Fruit fly (Drosophila melanogaster): ENCODE data around the gene Dap160.

Gene Dap160

dm6 chr2L:21097850-21098249, 44.3 kb downstream of the Dap160 start:
- TF ChIP-seq brk (GFP tag; optimal IDR thresholded peaks at IDR 0.05): no peak
- no peak for TF ChIP-seq OdsH (GFP tag; optimal IDR thresholded peaks at IDR 0.05)
- TF ChIP-seq usp (GFP tag; optimal IDR thresholded peaks at IDR 0.05): no peak
- TF ChIP-seq h (GFP tag; optimal IDR thresholded peaks at IDR 0.05): no peak
- TF ChIP-seq rgr (GFP tag; optimal IDR thresholded peaks at IDR 0.05): no peak
- no peak for TF ChIP-seq GATAd (GFP tag; optimal IDR thresholded peaks at IDR 0.05)

- TF ChIP-seq dl (GFP tag; optimal IDR thresholded peaks at IDR 0.05; ENCODE audit: insufficient read depth in 1 of 2, partially characterized antibody in 2 of 2): peak in 1 of 2 experiments; percentile 52
- TF ChIP-seq fru (GFP tag; optimal IDR thresholded peaks at IDR 0.05): peak; percentile 74
- TF ChIP-seq Dif (GFP tag; optimal IDR thresholded peaks at IDR 0.05; ENCODE audit: partially characterized antibody): peak; percentile 18
- peak in 1 of 2 experiments; percentile 14 for TF ChIP-seq foxo (GFP tag; optimal IDR thresholded peaks at IDR 0.05)
- peak; percentile 22 for TF ChIP-seq h (GFP tag; optimal IDR thresholded peaks at IDR 0.05)
- TF ChIP-seq Rel (GFP tag; optimal IDR thresholded peaks at IDR 0.05): peak; percentile 15
- TF ChIP-seq Rel (tag; optimal IDR thresholded peaks at IDR 0.05): no peak
- no peak for TF ChIP-seq Hr83 (GFP tag; optimal IDR thresholded peaks at IDR 0.05; ENCODE audit: poor library complexity, severe bottlenecking)
- TF ChIP-seq psq (GFP tag; optimal IDR thresholded peaks at IDR 0.05): no peak
- peak; percentile 36 for TF ChIP-seq tai (GFP tag; optimal IDR thresholded peaks at IDR 0.05)
- peak; percentile 68 for TF ChIP-seq CrebA (GFP tag; optimal IDR thresholded peaks at IDR 0.05; ENCODE audit: borderline replicate concordance)
Measured at dm6 chr2L:21096448-21096994, 45.6 kb downstream of the Dap160 start, which contains the start of gene CG34136. Gene CG34136, plus strand, starts transcription at chr2L:21096922.

dm6 chr2L:21090958-21091357, 51.2 kb downstream of the Dap160 start, which contains the start of gene CG14397:
Gene CG14397, plus strand, starts transcription at chr2L:21091227.
- TF ChIP-seq Vsx2 (GFP tag; optimal IDR thresholded peaks at IDR 0.05; ENCODE audit: partially characterized antibody) (no peak), Hr83 (GFP tag; optimal IDR thresholded peaks at IDR 0.05; ENCODE audit: poor library complexity, severe bottlenecking) (no peak), dsf (GFP tag; optimal IDR thresholded peaks at IDR 0.05; ENCODE audit: borderline replicate concordance) (no peak), dl (GFP tag; optimal IDR thresholded peaks at IDR 0.05; ENCODE audit: insufficient read depth in 1 of 2, partially characterized antibody in 2 of 2) (no peak), sv (GFP tag; optimal IDR thresholded peaks at IDR 0.05) (no peak), woc (GFP tag; optimal IDR thresholded peaks at IDR 0.05) (no peak), N (GFP tag; optimal IDR thresholded peaks at IDR 0.05) (no peak), Hr78 (GFP tag; optimal IDR thresholded peaks at IDR 0.05) (no peak), ey (GFP tag; optimal IDR thresholded peaks at IDR 0.05) (no peak), h (GFP tag; optimal IDR thresholded peaks at IDR 0.05) (no peak), foxo (GFP tag; optimal IDR thresholded peaks at IDR 0.05) (no peak), GATAd (GFP tag; optimal IDR thresholded peaks at IDR 0.05) (no peak), CG9705 (GFP tag; optimal IDR thresholded peaks at IDR 0.05) (no peak), OdsH (GFP tag; optimal IDR thresholded peaks at IDR 0.05) (no peak), Sp1 (GFP tag; optimal IDR thresholded peaks at IDR 0.05) (no peak), HLH106 (tag; optimal IDR thresholded peaks at IDR 0.05) (no peak), dmrt93B (GFP tag; optimal IDR thresholded peaks at IDR 0.05) (no peak)

dm6 chr2L:21089075-21089474, 53.1 kb downstream of the Dap160 start, which contains the start of gene CG9259:
Gene CG9259, plus strand, starts transcription at chr2L:21089375.
- TF ChIP-seq psq (GFP tag; optimal IDR thresholded peaks at IDR 0.05) (no peak), tai (GFP tag; optimal IDR thresholded peaks at IDR 0.05) (no peak), CG9705 (GFP tag; optimal IDR thresholded peaks at IDR 0.05) (no peak), HLH106 (tag; optimal IDR thresholded peaks at IDR 0.05) (no peak), Hr78 (GFP tag; optimal IDR thresholded peaks at IDR 0.05) (no peak), pan (optimal IDR thresholded peaks at IDR 0.05) (no peak), ey (GFP tag; optimal IDR thresholded peaks at IDR 0.05) (no peak)

- TF ChIP-seq Hr83 (GFP tag; optimal IDR thresholded peaks at IDR 0.05; ENCODE audit: poor library complexity, severe bottlenecking) (no peak), GATAd (GFP tag; optimal IDR thresholded peaks at IDR 0.05) (no peak), ey (GFP tag; optimal IDR thresholded peaks at IDR 0.05) (no peak), dmrt93B (GFP tag; optimal IDR thresholded peaks at IDR 0.05) (no peak), Dfd (GFP tag; optimal IDR thresholded peaks at IDR 0.05) (no peak), Myc (optimal IDR thresholded peaks at IDR 0.05) (no peak), usp (GFP tag; optimal IDR thresholded peaks at IDR 0.05) (no peak), Vsx2 (GFP tag; optimal IDR thresholded peaks at IDR 0.05; ENCODE audit: partially characterized antibody) (no peak), rgr (GFP tag; optimal IDR thresholded peaks at IDR 0.05) (no peak), jim (GFP tag; optimal IDR thresholded peaks at IDR 0.05) (no peak), woc (GFP tag; optimal IDR thresholded peaks at IDR 0.05) (no peak), br (GFP tag; optimal IDR thresholded peaks at IDR 0.05) (no peak), Rel (GFP tag; optimal IDR thresholded peaks at IDR 0.05) (no peak), Rel (tag; optimal IDR thresholded peaks at IDR 0.05) (no peak), N (GFP tag; optimal IDR thresholded peaks at IDR 0.05) (no peak), Sp1 (GFP tag; optimal IDR thresholded peaks at IDR 0.05) (no peak), Mio (GFP tag; optimal IDR thresholded peaks at IDR 0.05) (no peak), OdsH (GFP tag; optimal IDR thresholded peaks at IDR 0.05) (no peak), HLH106 (tag; optimal IDR thresholded peaks at IDR 0.05) (no peak), foxo (GFP tag; optimal IDR thresholded peaks at IDR 0.05) (no peak), Hr78 (GFP tag; optimal IDR thresholded peaks at IDR 0.05) (no peak)
Measured at dm6 chr2L:21088651-21089050, 53.5 kb downstream of the Dap160 start, which contains the start of gene ppk13. Gene ppk13, minus strand, starts transcription at chr2L:21088751.

All from whole organism, wandering third instar larva.